Worm (Caenorhabditis elegans) whole organism, L1 larva: ENCODE data around the gene pxd-1.

ENCODE experiments used
- ama-1 ChIP-seq: fragments of 150-350 bp; optimal IDR thresholded peaks from 2 replicates; lab custom pipeline; 2014
- blmp-1 ChIP-seq: fragments of 150-350 bp; optimal IDR thresholded peaks from 2 replicates; lab custom pipeline; 2014; ENCODE audit warnings: missing biosample characterization, missing genetic modification characterization
- fkh-10 ChIP-seq: sonication (generic microtip); optimal IDR thresholded peaks from 2 replicates; lab custom pipeline; 2017; ENCODE audit warnings: missing biosample characterization, missing genetic modification reagents, missing genetic modification characterization
- unc-62 ChIP-seq: fragments of 150-350 bp; optimal IDR thresholded peaks from 2 replicates; lab custom pipeline; 2014; ENCODE audit warnings: missing biosample characterization, missing genetic modification reagents, missing genetic modification characterization
- ztf-11 ChIP-seq, 2 experiments: sonication (generic microtip); optimal IDR thresholded peaks; 2 replicates each; lab custom pipeline; 2016 to 2017; ENCODE audit warnings: missing genetic modification characterization in 2 of 2, missing biosample characterization in 1 of 2, missing compliant biosample characterization in 1 of 2

- TF ChIP-seq ama-1 (no peak), ztf-11 (tag; optimal IDR thresholded peaks at IDR 0.05; lab: Kevin White, UChicago) (no peak), fkh-10 (GFP tag; lab: Kevin White, UChicago) (no peak), unc-62 (GFP tag; lab: Kevin White, UChicago) (no peak), blmp-1 (tag; lab: Kevin White, UChicago) (no peak)
Observed at ce11 chrIII:3991362-3991761, 14.6 kb upstream of the pxd-1 start.
